Fruit fly (Drosophila melanogaster) whole organism, embryonic: ENCODE measurements around the gene Dhc93AB.

Experiments
- BEAF-32 ChIP-seq: fragments of 200-800 bp; sonication (Bioruptor generic); optimal IDR thresholded peaks from 3 replicates; lab custom pipeline; 2017; ENCODE audit warnings: missing biosample characterization, missing genetic modification characterization, mild to moderate bottlenecking, moderate library complexity, missing genetic modification reagents
- CG10565 ChIP-seq: fragments of 200-800 bp; sonication (Bioruptor generic); optimal IDR thresholded peaks from 3 replicates; lab custom pipeline; 2016; ENCODE audit warnings: missing biosample characterization, mild to moderate bottlenecking, missing genetic modification characterization
- CG10979 ChIP-seq: fragments of 200-800 bp; sonication (Bioruptor generic); optimal IDR thresholded peaks from 2 replicates; lab custom pipeline; 2018; ENCODE audit warnings: missing biosample characterization, mild to moderate bottlenecking, missing genetic modification characterization, moderate library complexity
- CG12391 ChIP-seq: fragments of 200-800 bp; sonication (Bioruptor generic); optimal IDR thresholded peaks from 3 replicates; lab custom pipeline; 2018; ENCODE audit warnings: missing biosample characterization, mild to moderate bottlenecking, missing genetic modification characterization, moderate library complexity
- CG1603 ChIP-seq: fragments of 200-800 bp; sonication (Bioruptor generic); optimal IDR thresholded peaks from 2 replicates; lab custom pipeline; 2019; ENCODE audit warnings: missing biosample characterization, mild to moderate bottlenecking, missing genetic modification characterization, moderate library complexity
- CG1832 ChIP-seq: fragments of 200-800 bp; sonication (Bioruptor generic); optimal IDR thresholded peaks from 2 replicates; lab custom pipeline; 2017; ENCODE audit warnings: missing biosample characterization, mild to moderate bottlenecking, missing genetic modification characterization, inconsistent platforms
- CG31441 ChIP-seq: fragments of 200-800 bp; sonication (Bioruptor generic); IDR thresholded peaks from 2 replicates; pipeline ENCODE4 v1.3.6; 2022; ENCODE audit warnings: missing biosample characterization, missing genetic modification characterization
- CG3281 ChIP-seq: fragments of 200-800 bp; sonication (Bioruptor generic); optimal IDR thresholded peaks from 3 replicates; lab custom pipeline; 2017; ENCODE audit warnings: missing biosample characterization, mild to moderate bottlenecking, missing genetic modification characterization
- CG33213 ChIP-seq: fragments of 200-800 bp; sonication (Bioruptor generic); optimal IDR thresholded peaks from 3 replicates; lab custom pipeline; 2016; ENCODE audit warnings: missing biosample characterization, missing genetic modification characterization
- CG34422 ChIP-seq: fragments of 200-800 bp; sonication (Bioruptor generic); IDR thresholded peaks from 3 replicates; pipeline ENCODE4 v1.3.6; 2022; ENCODE audit warnings: missing biosample characterization, missing genetic modification characterization
- CG4707 ChIP-seq: fragments of 200-800 bp; sonication (Bioruptor generic); optimal IDR thresholded peaks from 2 replicates; lab custom pipeline; 2018; ENCODE audit warnings: missing biosample characterization, mild to moderate bottlenecking, missing genetic modification characterization, moderate library complexity
- CG4820 ChIP-seq: fragments of 200-800 bp; sonication (Bioruptor generic); optimal IDR thresholded peaks from 3 replicates; lab custom pipeline; 2016; ENCODE audit warnings: missing biosample characterization, missing genetic modification characterization
- CG6175 ChIP-seq: fragments of 200-800 bp; sonication (Bioruptor generic); IDR thresholded peaks from 3 replicates; pipeline ENCODE4 v1.3.6; 2022; ENCODE audit warnings: missing biosample characterization, missing genetic modification characterization
- CG6765 ChIP-seq: fragments of 200-800 bp; sonication (Bioruptor generic); optimal IDR thresholded peaks from 3 replicates; lab custom pipeline; 2017; ENCODE audit warnings: missing biosample characterization, mild to moderate bottlenecking, missing genetic modification characterization
- CG7372 ChIP-seq: fragments of 200-800 bp; sonication (Bioruptor generic); IDR thresholded peaks from 2 replicates; pipeline ENCODE4 v1.3.6; 2022; ENCODE audit warnings: missing biosample characterization, missing genetic modification characterization
- CG7987 ChIP-seq: fragments of 200-800 bp; sonication (Bioruptor generic); optimal IDR thresholded peaks from 2 replicates; lab custom pipeline; 2018; ENCODE audit warnings: missing biosample characterization, mild to moderate bottlenecking, missing genetic modification characterization, moderate library complexity
- CG8765 ChIP-seq: fragments of 200-800 bp; sonication (Bioruptor generic); IDR thresholded peaks from 2 replicates; pipeline ENCODE4 v1.3.6; 2022; ENCODE audit warnings: missing biosample characterization, missing genetic modification characterization
- D19B ChIP-seq: fragments of 200-800 bp; sonication (Bioruptor generic); optimal IDR thresholded peaks from 2 replicates; lab custom pipeline; 2017; ENCODE audit warnings: missing biosample characterization, mild to moderate bottlenecking, missing genetic modification characterization
- Dek ChIP-seq: fragments of 200-800 bp; sonication (Bioruptor generic); optimal IDR thresholded peaks from 3 replicates; lab custom pipeline; 2019; ENCODE audit warnings: missing biosample characterization, mild to moderate bottlenecking, missing genetic modification characterization, moderate library complexity
- Drgx ChIP-seq: fragments of 200-800 bp; sonication (Bioruptor generic); IDR thresholded peaks from 2 replicates; pipeline ENCODE4 v1.3.6; 2022; ENCODE audit warnings: missing biosample characterization, missing genetic modification characterization
- Eip74EF ChIP-seq, 2 experiments: fragments of 200-800 bp in 1 of 2; fragments of >200 bp in 1 of 2; sonication (Bioruptor generic) in 1 of 2; optimal IDR thresholded peaks; 2 replicates each; lab custom pipeline; 2017 to 2019; ENCODE audit warnings: missing biosample characterization in 2 of 2, missing genetic modification characterization in 2 of 2, mild to moderate bottlenecking in 1 of 2, moderate library complexity in 1 of 2
- Fer2 ChIP-seq: fragments of 200-800 bp; sonication (Bioruptor generic); optimal IDR thresholded peaks from 2 replicates; lab custom pipeline; 2018; ENCODE audit warnings: missing biosample characterization, mild to moderate bottlenecking, missing genetic modification characterization, moderate library complexity
- Gsc ChIP-seq: fragments of 200-800 bp; sonication (Bioruptor generic); IDR thresholded peaks from 2 replicates; pipeline ENCODE4 v1.3.6; 2022; ENCODE audit warnings: missing biosample characterization, missing genetic modification characterization
- H15 ChIP-seq: fragments of 200-800 bp; sonication (Bioruptor generic); IDR thresholded peaks from 3 replicates; pipeline ENCODE4 v1.3.6; 2022; ENCODE audit warnings: missing biosample characterization, missing genetic modification characterization
- HLH54F ChIP-seq: fragments of 200-800 bp; sonication (Bioruptor generic); optimal IDR thresholded peaks from 3 replicates; lab custom pipeline; 2016; ENCODE audit warnings: missing biosample characterization, missing genetic modification characterization
- Hr39 ChIP-seq: fragments of >200 bp; optimal IDR thresholded peaks from 2 replicates; lab custom pipeline; 2017
- Lim3 ChIP-seq: fragments of 200-800 bp; sonication (Bioruptor generic); IDR thresholded peaks from 2 replicates; pipeline ENCODE4 v1.3.6; 2022; ENCODE audit warnings: missing biosample characterization, missing genetic modification characterization
- MTF-1 ChIP-seq: fragments of 200-800 bp; sonication (Bioruptor generic); optimal IDR thresholded peaks from 2 replicates; lab custom pipeline; 2018; ENCODE audit warnings: missing biosample characterization, mild to moderate bottlenecking, missing genetic modification characterization, borderline replicate concordance
- Nf-YA ChIP-seq: fragments of 200-800 bp; sonication (Bioruptor generic); IDR thresholded peaks from 2 replicates; pipeline ENCODE4 v1.3.6; 2022; ENCODE audit warnings: missing biosample characterization, missing genetic modification characterization
- Six4 ChIP-seq: fragments of 200-800 bp; sonication (Bioruptor generic); optimal IDR thresholded peaks from 2 replicates; lab custom pipeline; 2016; ENCODE audit warnings: missing biosample characterization, missing genetic modification characterization
- amos ChIP-seq: fragments of 200-800 bp; sonication (Bioruptor generic); IDR thresholded peaks from 2 replicates; pipeline ENCODE4 v1.3.6; 2022; ENCODE audit warnings: missing biosample characterization, missing genetic modification characterization; ENCODE audit not compliant: partially characterized antibody
- az2 ChIP-seq: fragments of 200-800 bp; sonication (Bioruptor generic); optimal IDR thresholded peaks from 3 replicates; lab custom pipeline; 2016; ENCODE audit warnings: missing biosample characterization, missing genetic modification characterization
- bbx ChIP-seq: fragments of 200-800 bp; sonication (Bioruptor generic); IDR thresholded peaks from 2 replicates; pipeline ENCODE4 v1.3.6; 2022; ENCODE audit warnings: missing biosample characterization, missing genetic modification characterization; ENCODE audit not compliant: partially characterized antibody
- bowl ChIP-seq: fragments of 200-800 bp; sonication (Bioruptor generic); IDR thresholded peaks from 2 replicates; pipeline ENCODE4 v1.3.6; 2022; ENCODE audit warnings: missing biosample characterization, missing genetic modification characterization
- cas ChIP-seq: fragments of 200-800 bp; sonication (Bioruptor generic); IDR thresholded peaks from 2 replicates; pipeline ENCODE4 v1.3.6; 2022; ENCODE audit warnings: missing biosample characterization, missing genetic modification characterization
- caup ChIP-seq: fragments of 200-800 bp; sonication (Bioruptor generic); optimal IDR thresholded peaks from 3 replicates; lab custom pipeline; 2017; ENCODE audit warnings: missing biosample characterization, mild to moderate bottlenecking, missing genetic modification characterization, moderate library complexity; ENCODE audit not compliant: severe bottlenecking
- cg ChIP-seq: fragments of 200-800 bp; sonication (Bioruptor generic); optimal IDR thresholded peaks from 3 replicates; lab custom pipeline; 2019; ENCODE audit warnings: missing biosample characterization, mild to moderate bottlenecking, missing genetic modification characterization, moderate library complexity
- chm ChIP-seq: fragments of 200-800 bp; sonication (Bioruptor generic); IDR thresholded peaks from 2 replicates; pipeline ENCODE4 v1.3.6; 2022; ENCODE audit warnings: missing biosample characterization, missing genetic modification characterization
- eve ChIP-seq, 2 experiments: fragments of >200 bp; optimal IDR thresholded peaks; 2 replicates each; lab custom pipeline; 2017; ENCODE audit warnings: missing biosample characterization in 2 of 2, missing genetic modification characterization in 2 of 2
- eyg ChIP-seq: fragments of 200-800 bp; sonication (Bioruptor generic); optimal IDR thresholded peaks from 3 replicates; lab custom pipeline; 2016; ENCODE audit warnings: missing biosample characterization, missing genetic modification characterization
- gsb-n ChIP-seq: fragments of 200-800 bp; sonication (Bioruptor generic); optimal IDR thresholded peaks from 3 replicates; lab custom pipeline; 2018; ENCODE audit warnings: missing biosample characterization, mild to moderate bottlenecking, missing genetic modification characterization
- hb ChIP-seq: fragments of 200-800 bp; sonication (Bioruptor generic); IDR thresholded peaks from 3 replicates; pipeline ENCODE4 v1.3.6; 2022; ENCODE audit warnings: missing biosample characterization, missing genetic modification characterization; ENCODE audit not compliant: partially characterized antibody
- ind ChIP-seq: fragments of 200-800 bp; sonication (Bioruptor generic); optimal IDR thresholded peaks from 3 replicates; lab custom pipeline; 2016; ENCODE audit warnings: missing biosample characterization, missing genetic modification characterization
- kay ChIP-seq: fragments of 200-800 bp; sonication (Bioruptor generic); optimal IDR thresholded peaks from 2 replicates; lab custom pipeline; 2016; ENCODE audit warnings: missing biosample characterization, missing genetic modification characterization
- mam ChIP-seq: fragments of 200-800 bp; sonication (Bioruptor generic); optimal IDR thresholded peaks from 3 replicates; lab custom pipeline; 2016; ENCODE audit warnings: missing biosample characterization, missing genetic modification characterization
- otp ChIP-seq: fragments of 200-800 bp; sonication (Bioruptor generic); IDR thresholded peaks from 3 replicates; pipeline ENCODE4, ENCODE4 v1.3.6; 2022; ENCODE audit warnings: missing biosample characterization, missing genetic modification characterization
- pho ChIP-seq: fragments of 200-800 bp; sonication (Bioruptor generic); optimal IDR thresholded peaks from 2 replicates; lab custom pipeline; 2016; ENCODE audit warnings: missing biosample characterization, missing genetic modification characterization
- phol ChIP-seq: fragments of 200-800 bp; sonication (Bioruptor generic); optimal IDR thresholded peaks from 3 replicates; lab custom pipeline; 2018; ENCODE audit warnings: missing biosample characterization, mild to moderate bottlenecking, missing genetic modification characterization, moderate library complexity
- scrt ChIP-seq: fragments of 200-800 bp; sonication (Bioruptor generic); optimal IDR thresholded peaks from 2 replicates; lab custom pipeline; 2018; ENCODE audit warnings: missing biosample characterization, mild to moderate bottlenecking, missing genetic modification characterization, moderate library complexity
- sr ChIP-seq: fragments of 200-800 bp; sonication (Bioruptor generic); IDR thresholded peaks from 3 replicates; pipeline ENCODE4 v1.3.6; 2022; ENCODE audit warnings: missing biosample characterization, missing genetic modification characterization
- twi ChIP-seq: fragments of 200-800 bp; optimal IDR thresholded peaks from 2 replicates; lab custom pipeline; 2019; ENCODE audit warnings: missing biosample characterization, mild to moderate bottlenecking, missing genetic modification characterization, moderate library complexity
- zen ChIP-seq: fragments of 200-800 bp; sonication (Bioruptor generic); optimal IDR thresholded peaks from 3 replicates; lab custom pipeline; 2018; ENCODE audit warnings: missing biosample characterization, mild to moderate bottlenecking, missing genetic modification characterization, moderate library complexity

Dhc93AB gene

dm6 chr3R:21073141-21073540, 30.8 kb upstream of the Dhc93AB start, which contains the start of gene r-l (continued):
- TF ChIP-seq otp: peak; percentile 26; the same call in 1 of the 3 replicates
- TF ChIP-seq cas (GFP tag; lab: Robert Waterston, UW): no peak
- TF ChIP-seq eyg: no peak
- TF ChIP-seq HLH54F (GFP tag; lab: Kevin White, UChicago): no peak
- no peak for TF ChIP-seq D19B
- peak; percentile 76 for TF ChIP-seq zen (tag; lab: Kevin White, UChicago)
- no peak for TF ChIP-seq Gsc (GFP tag; lab: Robert Waterston, UW)
- TF ChIP-seq Six4 (GFP tag; lab: Kevin White, UChicago): no peak
- no peak for TF ChIP-seq CG4820
- peak; percentile 55; the same call in 1 of the 2 replicates for TF ChIP-seq amos (GFP tag; lab: Robert Waterston, UW)
- no peak for TF ChIP-seq CG4707 (GFP tag; lab: Kevin White, UChicago)
- TF ChIP-seq CG8765: no peak
- no peak for TF ChIP-seq CG10979 (tag; lab: Kevin White, UChicago)
- TF ChIP-seq CG3281 (GFP tag; lab: Kevin White, UChicago): no peak
- no peak for TF ChIP-seq Drgx (GFP tag; lab: Robert Waterston, UW)
- TF ChIP-seq mam (GFP tag; lab: Kevin White, UChicago): no peak
- no peak for TF ChIP-seq ind (GFP tag; lab: Kevin White, UChicago)
- peak; percentile 60 for TF ChIP-seq phol (tag; lab: Kevin White, UChicago)
- peak; percentile 54 for TF ChIP-seq BEAF-32 (GFP tag; lab: Kevin White, UChicago)
- no peak for TF ChIP-seq Lim3 (GFP tag; lab: Robert Waterston, UW)
- no peak for TF ChIP-seq MTF-1 (GFP tag; lab: Kevin White, UChicago)
- no peak for TF ChIP-seq bbx (GFP tag; lab: Robert Waterston, UW)
- no peak for TF ChIP-seq bowl (GFP tag; lab: Robert Waterston, UW)
- peak; percentile 18 for TF ChIP-seq CG12391 (tag; lab: Kevin White, UChicago)
- TF ChIP-seq caup (GFP tag; lab: Kevin White, UChicago): no peak
- TF ChIP-seq Nf-YA: no peak
- no peak for TF ChIP-seq eve (GFP tag; optimal IDR thresholded peaks at IDR 0.05; lab: Kevin White, UChicago)
- no peak for TF ChIP-seq chm
- TF ChIP-seq CG6765 (GFP tag; lab: Kevin White, UChicago): no peak
- no peak for TF ChIP-seq gsb-n (tag; lab: Kevin White, UChicago)
- no peak for TF ChIP-seq hb (GFP tag; lab: Robert Waterston, UW)
- TF ChIP-seq CG7987 (GFP tag; lab: Kevin White, UChicago): no peak
- TF ChIP-seq Hr39 (lab: Kevin White, UChicago): no peak
- TF ChIP-seq H15: no peak
- no peak for TF ChIP-seq sr (GFP tag; lab: Robert Waterston, UW)
- peak; percentile 49 for TF ChIP-seq Dek (tag; lab: Kevin White, UChicago)
- no peak for TF ChIP-seq CG10565
- no peak for TF ChIP-seq CG7372 (GFP tag; lab: Robert Waterston, UW)
- no peak for TF ChIP-seq CG34422 (GFP tag; lab: Robert Waterston, UW)
- TF ChIP-seq cg (GFP tag; lab: Kevin White, UChicago): no peak
- peak; percentile 59 for TF ChIP-seq CG33213
- TF ChIP-seq CG1603: peak; percentile 83
- TF ChIP-seq Fer2 (tag; lab: Kevin White, UChicago): no peak
- no peak for TF ChIP-seq CG1832
- TF ChIP-seq CG31441 (GFP tag; lab: Robert Waterston, UW): no peak
- TF ChIP-seq az2: no peak
- TF ChIP-seq kay (GFP tag; lab: Kevin White, UChicago): no peak
- TF ChIP-seq Eip74EF (GFP tag; optimal IDR thresholded peaks at IDR 0.05; lab: Kevin White, UChicago): no peak
- no peak for TF ChIP-seq scrt (GFP tag; lab: Kevin White, UChicago)
- TF ChIP-seq twi (tag; lab: Kevin White, UChicago): peak; percentile 34
- TF ChIP-seq pho (GFP tag; lab: Kevin White, UChicago): no peak
- no peak for TF ChIP-seq CG6175
